Worm (Caenorhabditis elegans) whole organism, L4 larva: Measurements from ENCODE around the gene unc-5.

Source experiments
- F44E2.7 ChIP-seq: fragments of 200-800 bp; sonication (Bioruptor generic); IDR thresholded peaks from 2 replicates; pipeline ENCODE4 v2.1.2; 2022; ENCODE audit warnings: missing genetic modification characterization, missing compliant biosample characterization
- aly-2 ChIP-seq: sonication (generic microtip); optimal IDR thresholded peaks from 2 replicates; lab custom pipeline; 2018; ENCODE audit warnings: missing biosample characterization, missing genetic modification characterization
- nhr-10 ChIP-seq: fragments of 150-350 bp; optimal IDR thresholded peaks from 2 replicates; lab custom pipeline; 2014; ENCODE audit warnings: missing biosample characterization, missing genetic modification characterization
- nhr-25 ChIP-seq: sonication (generic microtip); optimal IDR thresholded peaks from 2 replicates; lab custom pipeline; 2017; ENCODE audit warnings: missing genetic modification characterization, mild to moderate bottlenecking, missing compliant biosample characterization, antibody characterized with exemption, moderate library complexity, borderline replicate concordance; ENCODE audit not compliant: insufficient read depth
- tag-97 ChIP-seq: fragments of 200-800 bp; sonication (Bioruptor generic); IDR thresholded peaks from 2 replicates; pipeline ENCODE4 v1.3.6; 2022; ENCODE audit warnings: missing genetic modification characterization, missing compliant biosample characterization
- zag-1 ChIP-seq: fragments of 150-350 bp; optimal IDR thresholded peaks from 2 replicates; lab custom pipeline; 2014; ENCODE audit warnings: missing biosample characterization, missing genetic modification characterization
- zfp-2 ChIP-seq: sonication (generic microtip); optimal IDR thresholded peaks from 2 replicates; lab custom pipeline; 2016; ENCODE audit warnings: mild to moderate bottlenecking, missing genetic modification characterization, missing compliant biosample characterization

DNA sequence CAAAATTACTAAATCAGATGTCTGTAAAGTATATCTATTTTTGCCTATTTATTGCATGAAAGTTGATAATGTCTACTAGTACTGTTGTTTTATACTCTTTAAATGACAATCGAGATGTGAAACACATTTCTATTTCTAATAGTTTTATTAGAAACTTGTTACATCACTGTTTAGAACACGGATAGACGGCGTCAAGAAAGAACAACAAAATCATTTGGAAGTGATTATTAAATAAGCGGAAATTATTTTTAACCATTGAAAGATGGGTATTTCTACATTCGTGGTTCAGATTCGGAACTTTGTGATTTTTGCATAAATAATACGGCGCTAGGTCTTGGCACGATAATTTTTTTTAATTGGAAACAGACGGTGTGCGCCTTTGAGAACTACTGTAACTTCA, 55.0 kb downstream of the unc-5 start:
- TF ChIP-seq aly-2 (tag; lab: Kevin White, UChicago) (no peak), zag-1 (no peak), zfp-2 (tag; lab: Kevin White, UChicago) (no peak), nhr-25 (no peak), tag-97 (GFP tag; lab: Robert Waterston, UW) (no peak), nhr-10 (no peak), F44E2.7 (GFP tag; lab: Robert Waterston, UW) (no peak)
